Worm (Caenorhabditis elegans): ENCODE results near the gene F53B1.9.

DNA sequence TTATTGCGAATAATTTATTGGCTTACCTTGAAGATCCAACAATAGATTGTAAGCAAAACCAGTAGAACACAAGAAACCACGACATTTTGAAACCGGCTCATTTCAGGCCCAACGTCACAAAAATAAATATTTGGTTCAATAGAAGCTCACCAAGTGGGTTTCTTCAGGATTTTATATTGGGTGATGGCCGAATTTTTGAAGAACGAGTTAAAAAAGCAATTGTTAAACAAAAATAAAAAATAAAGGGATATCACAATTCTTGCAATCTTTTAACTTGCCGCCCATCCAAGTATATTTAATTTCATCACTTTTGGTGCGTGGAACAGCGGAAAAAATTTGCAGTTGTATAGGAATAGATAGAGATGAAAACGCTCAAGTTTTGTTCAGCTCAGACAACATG is 34.8 kb downstream of the F53B1.9 start, which contains the start of gene T21D9.2:
- TF ChIP-seq nhr-237 (tag; optimal IDR thresholded peaks at IDR 0.05) (no peak), lin-13 (tag; optimal IDR thresholded peaks at IDR 0.05) (no peak), snpc-4 (tag; optimal IDR thresholded peaks at IDR 0.05) (no peak), lin-32 (GFP tag; optimal IDR thresholded peaks at IDR 0.05) (no peak), nhr-2 (tag; optimal IDR thresholded peaks at IDR 0.05) (no peak), lsy-2 (tag; optimal IDR thresholded peaks at IDR 0.05) (no peak)

Data from whole organism, mixed stage, embryonic.